Fruit fly (Drosophila melanogaster) whole organism, wandering third instar larva: Measurements from ENCODE around the gene RPA3.

Source experiments
- Abd-B ChIP-seq: fragments of >200 bp; optimal IDR thresholded peaks from 2 replicates; lab custom pipeline; 2017; ENCODE audit warnings: missing biosample characterization, missing genetic modification characterization
- CG32264 ChIP-seq: fragments of 200-800 bp; sonication (Bioruptor generic); optimal IDR thresholded peaks from 2 replicates; lab custom pipeline; 2016; ENCODE audit warnings: missing biosample characterization, missing genetic modification characterization
- CG9705 ChIP-seq: fragments of 200-800 bp; sonication (Bioruptor generic); optimal IDR thresholded peaks from 2 replicates; lab custom pipeline; 2018; ENCODE audit warnings: missing biosample characterization, mild to moderate bottlenecking, missing genetic modification characterization
- CrebA ChIP-seq: fragments of 200-800 bp; sonication (Bioruptor generic); optimal IDR thresholded peaks from 2 replicates; lab custom pipeline; 2016; ENCODE audit warnings: missing biosample characterization, mild to moderate bottlenecking, missing genetic modification characterization, borderline replicate concordance
- Dfd ChIP-seq: fragments of >200 bp; optimal IDR thresholded peaks from 2 replicates; lab custom pipeline; 2017; ENCODE audit warnings: missing biosample characterization, missing genetic modification characterization
- Dif ChIP-seq: fragments of 200-275, 200-300 bp; sonication (Bioruptor generic); optimal IDR thresholded peaks from 2 replicates; lab custom pipeline; 2018; ENCODE audit warnings: missing biosample characterization, missing genetic modification characterization; ENCODE audit not compliant: partially characterized antibody
- GATAd ChIP-seq: sonication (Bioruptor generic); optimal IDR thresholded peaks from 2 replicates; lab custom pipeline; 2016; ENCODE audit warnings: missing biosample characterization, missing genetic modification characterization
- HLH106 ChIP-seq: fragments of 200-800 bp; optimal IDR thresholded peaks from 3 replicates; lab custom pipeline; 2019; ENCODE audit warnings: missing biosample characterization, mild to moderate bottlenecking, missing genetic modification characterization, moderate library complexity
- Hnf4 ChIP-seq: fragments of 200-800 bp; sonication (Bioruptor generic); optimal IDR thresholded peaks from 2 replicates; lab custom pipeline; 2016; ENCODE audit warnings: missing biosample characterization, mild to moderate bottlenecking, missing genetic modification characterization
- Hr78 ChIP-seq: fragments of >200 bp; optimal IDR thresholded peaks from 2 replicates; lab custom pipeline; 2017; ENCODE audit warnings: missing biosample characterization, missing genetic modification characterization
- Hr83 ChIP-seq: fragments of 200-300 bp; sonication (Bioruptor generic); optimal IDR thresholded peaks from 2 replicates; lab custom pipeline; 2016; ENCODE audit warnings: missing biosample characterization, mild to moderate bottlenecking, missing genetic modification characterization, moderate library complexity; ENCODE audit not compliant: poor library complexity, severe bottlenecking
- Jra ChIP-seq: sonication (Bioruptor generic); optimal IDR thresholded peaks from 2 replicates; lab custom pipeline; 2016; ENCODE audit warnings: missing biosample characterization, missing genetic modification characterization
- Mio ChIP-seq: sonication (Bioruptor generic); optimal IDR thresholded peaks from 2 replicates; lab custom pipeline; 2016; ENCODE audit warnings: missing biosample characterization, missing genetic modification characterization
- Myc ChIP-seq: fragments of >200 bp; optimal IDR thresholded peaks from 2 replicates; lab custom pipeline; 2017
- N ChIP-seq: fragments of >200 bp; optimal IDR thresholded peaks from 2 replicates; lab custom pipeline; 2018; ENCODE audit warnings: missing biosample characterization, missing external identifiers, missing genetic modification characterization
- OdsH ChIP-seq: fragments of 200-800 bp; sonication (Bioruptor generic); optimal IDR thresholded peaks from 2 replicates; lab custom pipeline; 2016; ENCODE audit warnings: missing biosample characterization, mild to moderate bottlenecking, missing genetic modification characterization
- Rel ChIP-seq, 2 experiments: fragments of 200-800 bp; sonication (Bioruptor generic) in 1 of 2; optimal IDR thresholded peaks; 2 replicates in 1 of 2; 3 replicates in 1 of 2; lab custom pipeline; 2016 to 2019; ENCODE audit warnings: mild to moderate bottlenecking in 2 of 2, missing biosample characterization in 2 of 2, missing genetic modification characterization in 2 of 2, moderate library complexity in 1 of 2
- Sp1 ChIP-seq: fragments of 200-800 bp; sonication (Bioruptor generic); optimal IDR thresholded peaks from 3 replicates; lab custom pipeline; 2019; ENCODE audit warnings: missing biosample characterization, mild to moderate bottlenecking, missing genetic modification characterization, moderate library complexity
- Vsx2 ChIP-seq: fragments of 200-300, 225-300 bp; sonication (Bioruptor generic); optimal IDR thresholded peaks from 2 replicates; lab custom pipeline; 2018; ENCODE audit warnings: missing biosample characterization, missing genetic modification characterization; ENCODE audit not compliant: partially characterized antibody
- br ChIP-seq: fragments of 200-800 bp; sonication (Bioruptor generic); optimal IDR thresholded peaks from 2 replicates; lab custom pipeline; 2016; ENCODE audit warnings: missing biosample characterization, missing genetic modification characterization
- brk ChIP-seq: fragments of 200-800 bp; sonication (Bioruptor generic); optimal IDR thresholded peaks from 2 replicates; lab custom pipeline; 2016; ENCODE audit warnings: missing biosample characterization, mild to moderate bottlenecking, missing genetic modification characterization
- dl ChIP-seq, 2 experiments: fragments of 175-275, 200-275 bp in 1 of 2; fragments of 200-275 bp in 1 of 2; sonication (Bioruptor generic); optimal IDR thresholded peaks; lab custom pipeline; 2018; ENCODE audit warnings: mild to moderate bottlenecking in 2 of 2, missing biosample characterization in 2 of 2, missing genetic modification characterization in 2 of 2, moderate library complexity in 2 of 2; ENCODE audit not compliant: partially characterized antibody in 2 of 2, insufficient read depth in 1 of 2
- dmrt93B ChIP-seq: fragments of 200-800 bp; sonication (Bioruptor generic); optimal IDR thresholded peaks from 2 replicates; lab custom pipeline; 2018; ENCODE audit warnings: missing biosample characterization, mild to moderate bottlenecking, missing genetic modification characterization
- dsf ChIP-seq: sonication (Bioruptor generic); optimal IDR thresholded peaks from 2 replicates; lab custom pipeline; 2016; ENCODE audit warnings: missing biosample characterization, missing genetic modification characterization, borderline replicate concordance
- ey ChIP-seq: fragments of 200-800 bp; sonication (Bioruptor generic); optimal IDR thresholded peaks from 2 replicates; lab custom pipeline; 2016; ENCODE audit warnings: missing biosample characterization, missing genetic modification characterization
- foxo ChIP-seq, 2 experiments: fragments of 200-800 bp; sonication (Bioruptor generic); optimal IDR thresholded peaks; 2 replicates in 1 of 2; 3 replicates in 1 of 2; lab custom pipeline; 2016 to 2017; ENCODE audit warnings: missing biosample characterization in 2 of 2, missing genetic modification characterization in 2 of 2
- fru ChIP-seq: fragments of 200-800 bp; sonication (Bioruptor generic); optimal IDR thresholded peaks from 3 replicates; lab custom pipeline; 2016; ENCODE audit warnings: missing biosample characterization, mild to moderate bottlenecking, missing genetic modification characterization
- h ChIP-seq: fragments of 200-800 bp; sonication (Bioruptor generic); optimal IDR thresholded peaks from 3 replicates; lab custom pipeline; 2016; ENCODE audit warnings: missing biosample characterization, mild to moderate bottlenecking, missing genetic modification characterization
- jim ChIP-seq: fragments of 175-275, 200-325 bp; sonication (Bioruptor generic); optimal IDR thresholded peaks from 2 replicates; lab custom pipeline; 2016; ENCODE audit warnings: missing biosample characterization, mild to moderate bottlenecking, missing genetic modification characterization
- lola ChIP-seq: fragments of >200 bp; optimal IDR thresholded peaks from 2 replicates; lab custom pipeline; 2017; ENCODE audit warnings: missing biosample characterization, missing genetic modification characterization
- pan ChIP-seq: fragments of >200 bp; optimal IDR thresholded peaks from 2 replicates; lab custom pipeline; 2017
- psq ChIP-seq: fragments of 200-800 bp; sonication (Bioruptor generic); optimal IDR thresholded peaks from 3 replicates; lab custom pipeline; 2017; ENCODE audit warnings: missing biosample characterization, mild to moderate bottlenecking, missing genetic modification characterization, moderate library complexity
- rgr ChIP-seq: fragments of 200-800 bp; sonication (Bioruptor generic); optimal IDR thresholded peaks from 3 replicates; lab custom pipeline; 2016; ENCODE audit warnings: missing biosample characterization, mild to moderate bottlenecking, missing genetic modification characterization
- sage ChIP-seq: fragments of 200-800 bp; sonication (Bioruptor generic); optimal IDR thresholded peaks from 2 replicates; lab custom pipeline; 2016; ENCODE audit warnings: missing biosample characterization, mild to moderate bottlenecking, missing genetic modification characterization
- sv ChIP-seq: fragments of 200-800 bp; sonication (Bioruptor generic); optimal IDR thresholded peaks from 3 replicates; lab custom pipeline; 2016; ENCODE audit warnings: missing biosample characterization, missing genetic modification characterization
- tai ChIP-seq: sonication (Bioruptor generic); optimal IDR thresholded peaks from 2 replicates; lab custom pipeline; 2016; ENCODE audit warnings: missing biosample characterization, missing genetic modification characterization
- usp ChIP-seq: fragments of >200 bp; optimal IDR thresholded peaks from 2 replicates; lab custom pipeline; 2017; ENCODE audit warnings: missing biosample characterization, missing genetic modification characterization
- woc ChIP-seq: sonication (Bioruptor generic); optimal IDR thresholded peaks from 2 replicates; lab custom pipeline; 2016; ENCODE audit warnings: missing biosample characterization, mild to moderate bottlenecking, missing genetic modification characterization

Gene RPA3

dm6 chrX:11615652-11616495 lies at the start of gene RPA3, which contains the start of gene Met:
TSS of gene RPA3 (minus strand) at chrX:11615840.
TSS of gene Met (plus strand) at chrX:11616124.
- TF ChIP-seq CG9705 (no peak), Jra (no peak), brk (GFP tag; lab: Kevin White, UChicago) (no peak), psq (GFP tag; lab: Kevin White, UChicago) (no peak), Mio (GFP tag; lab: Kevin White, UChicago) (no peak), OdsH (no peak), N (GFP tag; lab: Kevin White, UChicago) (no peak)
- TF ChIP-seq, all 38 proteins: peak for 0

DNA sequence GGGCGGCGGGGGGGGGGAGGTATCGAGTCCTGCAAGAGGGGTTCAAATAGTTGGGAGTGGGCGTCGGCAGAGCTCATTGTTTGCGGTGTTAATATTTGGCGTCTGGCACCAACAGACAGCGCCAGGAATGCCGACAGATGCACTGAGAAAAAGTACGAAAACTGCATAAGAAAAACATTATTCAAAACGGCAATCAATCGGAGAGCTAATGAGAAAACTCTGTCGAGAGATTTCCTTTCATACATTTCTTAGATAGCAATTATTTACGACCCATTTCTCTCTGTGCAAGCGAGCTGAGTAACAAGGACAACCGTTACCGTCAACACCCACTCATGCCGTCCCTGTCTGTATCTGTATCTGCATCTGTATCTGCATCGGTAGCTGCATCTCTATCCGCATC lies 48.4 kb upstream of the RPA3 start:
- TF ChIP-seq ey (GFP tag; lab: Kevin White, UChicago) (peak; percentile 9), psq (GFP tag; lab: Kevin White, UChicago) (no peak), tai (no peak), HLH106 (tag; lab: Kevin White, UChicago) (peak; percentile 13), GATAd (GFP tag; lab: Kevin White, UChicago) (no peak), h (peak; percentile 20), Abd-B (GFP tag; lab: Kevin White, UChicago) (no peak), Hr83 (GFP tag; lab: Kevin White, UChicago) (no peak), usp (GFP tag; lab: Kevin White, UChicago) (no peak), Vsx2 (GFP tag; lab: Kevin White, UChicago) (no peak), fru (GFP tag; lab: Kevin White, UChicago) (no peak), rgr (GFP tag; lab: Kevin White, UChicago) (no peak), foxo (GFP tag; optimal IDR thresholded peaks at IDR 0.05; lab: Kevin White, UChicago) (peak in 1 of 2 experiments; percentile 27)
- TF ChIP-seq, all 38 proteins: peak for 4

DNA sequence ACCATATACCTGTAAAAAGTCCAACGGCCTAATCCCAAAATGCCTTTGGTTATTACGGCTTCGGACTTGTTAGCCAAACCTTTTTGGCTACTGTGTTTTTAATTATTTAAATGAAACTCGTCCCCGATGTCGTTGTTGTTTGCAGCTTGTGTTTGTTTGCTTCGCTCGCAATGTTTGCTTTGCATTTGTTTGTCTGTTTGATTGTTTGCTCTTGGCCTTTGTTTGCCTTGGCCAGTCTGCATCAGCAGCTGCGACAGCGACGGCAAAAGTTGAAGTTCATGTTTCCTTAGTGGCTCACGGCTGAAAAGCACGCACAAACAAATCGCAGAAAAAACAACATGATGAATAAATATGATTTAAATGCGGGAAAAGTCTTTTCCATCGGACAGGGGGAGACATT lies 44.8 kb upstream of the RPA3 start:
- TF ChIP-seq CrebA (GFP tag; lab: Kevin White, UChicago), result no peak
- TF ChIP-seq Rel (GFP tag; optimal IDR thresholded peaks at IDR 0.05; lab: Kevin White, UChicago), result no peak
- TF ChIP-seq Rel (tag; optimal IDR thresholded peaks at IDR 0.05; lab: Kevin White, UChicago), result no peak
- TF ChIP-seq sage (GFP tag; lab: Kevin White, UChicago), result no peak
- TF ChIP-seq Dfd (GFP tag; lab: Kevin White, UChicago), result no peak
- TF ChIP-seq foxo (GFP tag; optimal IDR thresholded peaks at IDR 0.05; lab: Kevin White, UChicago), result peak in 1 of 2 experiments; percentile 37
- peak; percentile 64 for TF ChIP-seq rgr (GFP tag; lab: Kevin White, UChicago)
- TF ChIP-seq br (GFP tag; lab: Kevin White, UChicago), result peak; percentile 43
- TF ChIP-seq sv (GFP tag; lab: Kevin White, UChicago), result no peak
- TF ChIP-seq HLH106 (tag; lab: Kevin White, UChicago), result no peak
- TF ChIP-seq dsf (GFP tag; lab: Kevin White, UChicago), result no peak
- no peak for TF ChIP-seq Mio (GFP tag; lab: Kevin White, UChicago)
- no peak for TF ChIP-seq usp (GFP tag; lab: Kevin White, UChicago)
- TF ChIP-seq CG32264, result no peak
- TF ChIP-seq fru (GFP tag; lab: Kevin White, UChicago), result peak; percentile 28
- no peak for TF ChIP-seq Dif
- peak; percentile 12 for TF ChIP-seq Sp1 (GFP tag; lab: Kevin White, UChicago)
- peak; percentile 44 for TF ChIP-seq OdsH
- TF ChIP-seq CG9705, result no peak
- TF ChIP-seq ey (GFP tag; lab: Kevin White, UChicago), result no peak
- no peak for TF ChIP-seq jim (GFP tag; lab: Kevin White, UChicago)
- TF ChIP-seq brk (GFP tag; lab: Kevin White, UChicago), result no peak
- no peak for TF ChIP-seq Myc (lab: Kevin White, UChicago)
- no peak for TF ChIP-seq dl (GFP tag; optimal IDR thresholded peaks at IDR 0.05; lab: Kevin White, UChicago; ENCODE audit: insufficient read depth in 1 of 2, partially characterized antibody in 2 of 2)
- no peak for TF ChIP-seq pan (lab: Kevin White, UChicago)
- TF ChIP-seq h, result peak; percentile 56
- TF ChIP-seq GATAd (GFP tag; lab: Kevin White, UChicago), result no peak
- no peak for TF ChIP-seq tai
- TF ChIP-seq psq (GFP tag; lab: Kevin White, UChicago), result peak; percentile 31
- no peak for TF ChIP-seq woc
- no peak for TF ChIP-seq lola
- TF ChIP-seq Jra, result no peak
- no peak for TF ChIP-seq N (GFP tag; lab: Kevin White, UChicago)
- no peak for TF ChIP-seq Hr78 (GFP tag; lab: Kevin White, UChicago)
- no peak for TF ChIP-seq Vsx2 (GFP tag; lab: Kevin White, UChicago)
- peak; percentile 63 for TF ChIP-seq Hr83 (GFP tag; lab: Kevin White, UChicago)
- peak; percentile 12 for TF ChIP-seq dmrt93B (GFP tag; lab: Kevin White, UChicago)
- peak; percentile 47 for TF ChIP-seq Hnf4
- no peak for TF ChIP-seq Abd-B (GFP tag; lab: Kevin White, UChicago)
